Fruit fly (Drosophila melanogaster) whole organism, embryonic: Measurements from ENCODE around the gene Zw.

ENCODE experiments used
- CG11085 ChIP-seq: fragments of 200-800 bp; sonication (Bioruptor generic); IDR thresholded peaks from 2 replicates; pipeline ENCODE4 v1.3.6; 2022; ENCODE audit warnings: missing biosample characterization, missing genetic modification characterization
- CG12155 ChIP-seq: fragments of 200-800 bp; sonication (Bioruptor generic); optimal IDR thresholded peaks from 3 replicates; lab custom pipeline; 2016; ENCODE audit warnings: missing biosample characterization, missing genetic modification characterization
- CG14441 ChIP-seq: fragments of 200-800 bp; sonication (Bioruptor generic); IDR thresholded peaks from 2 replicates; pipeline ENCODE4 v1.3.6; 2022; ENCODE audit warnings: missing biosample characterization, missing genetic modification characterization
- CG14667 ChIP-seq: fragments of 200-800 bp; sonication (Bioruptor generic); IDR thresholded peaks from 2 replicates; pipeline ENCODE4 v1.3.6; 2022; ENCODE audit warnings: missing biosample characterization, missing genetic modification characterization
- CG14710 ChIP-seq: fragments of 200-800 bp; sonication (Bioruptor generic); optimal IDR thresholded peaks from 3 replicates; lab custom pipeline; 2019; ENCODE audit warnings: missing biosample characterization, mild to moderate bottlenecking, missing genetic modification characterization, moderate library complexity
- CG16813 ChIP-seq: fragments of 200-800 bp; sonication (Bioruptor generic); IDR thresholded peaks from 3 replicates; pipeline ENCODE4 v1.3.6; 2022; ENCODE audit warnings: missing biosample characterization, missing genetic modification characterization; ENCODE audit not compliant: partially characterized antibody
- CG16815 ChIP-seq: fragments of 200-800 bp; sonication (Bioruptor generic); optimal IDR thresholded peaks from 3 replicates; lab custom pipeline; 2017; ENCODE audit warnings: missing biosample characterization, mild to moderate bottlenecking, missing genetic modification characterization
- CG17328 ChIP-seq: fragments of 200-800 bp; sonication (Bioruptor generic); IDR thresholded peaks from 2 replicates; pipeline ENCODE4 v1.3.6; 2022; ENCODE audit warnings: missing biosample characterization, missing genetic modification characterization
- CG17568 ChIP-seq: fragments of 200-800 bp; sonication (Bioruptor generic); optimal IDR thresholded peaks from 2 replicates; lab custom pipeline; 2018; ENCODE audit warnings: missing biosample characterization, mild to moderate bottlenecking, missing genetic modification characterization, moderate library complexity
- CG2202 ChIP-seq: fragments of 200-800 bp; sonication (Bioruptor generic); optimal IDR thresholded peaks from 2 replicates; lab custom pipeline; 2018; ENCODE audit warnings: missing biosample characterization, mild to moderate bottlenecking, missing genetic modification characterization
- CG30431 ChIP-seq: fragments of 200-800 bp; sonication (Bioruptor generic); optimal IDR thresholded peaks from 2 replicates; lab custom pipeline; 2017; ENCODE audit warnings: missing biosample characterization, missing genetic modification characterization
- CG32532 ChIP-seq: fragments of 200-800 bp; sonication (Bioruptor generic); IDR thresholded peaks from 2 replicates; pipeline ENCODE4 v1.3.6; 2022; ENCODE audit warnings: missing biosample characterization, missing genetic modification characterization
- CG32772 ChIP-seq: fragments of 200-800 bp; sonication (Bioruptor generic); IDR thresholded peaks from 2 replicates; pipeline ENCODE4 v1.3.6; 2022; ENCODE audit warnings: missing biosample characterization, missing genetic modification characterization
- CG3726 ChIP-seq: fragments of 200-800 bp; sonication (Bioruptor generic); IDR thresholded peaks from 3 replicates; pipeline ENCODE4, ENCODE4 v1.3.6; 2022; ENCODE audit warnings: missing biosample characterization, missing genetic modification characterization
- CG4404 ChIP-seq: fragments of 200-800 bp; sonication (Bioruptor generic); IDR thresholded peaks from 2 replicates; pipeline ENCODE4 v1.3.6; 2022; ENCODE audit warnings: missing biosample characterization, missing genetic modification characterization
- CG8089 ChIP-seq: fragments of 200-800 bp; sonication (Bioruptor generic); optimal IDR thresholded peaks from 3 replicates; lab custom pipeline; 2016; ENCODE audit warnings: missing biosample characterization, missing genetic modification characterization
- CG8388 ChIP-seq: fragments of 200-800 bp; sonication (Bioruptor generic); optimal IDR thresholded peaks from 2 replicates; lab custom pipeline; 2019; ENCODE audit warnings: missing biosample characterization, mild to moderate bottlenecking, missing genetic modification characterization, moderate library complexity
- CG9437 ChIP-seq: fragments of 200-800 bp; sonication (Bioruptor generic); optimal IDR thresholded peaks from 2 replicates; lab custom pipeline; 2018; ENCODE audit warnings: missing biosample characterization, mild to moderate bottlenecking, missing genetic modification characterization
- CG9876 ChIP-seq: fragments of 200-800 bp; sonication (Bioruptor generic); optimal IDR thresholded peaks from 2 replicates; lab custom pipeline; 2016; ENCODE audit warnings: missing biosample characterization, missing genetic modification characterization
- CG9932 ChIP-seq: fragments of 200-800 bp; sonication (Bioruptor generic); IDR thresholded peaks from 2 replicates; pipeline ENCODE4 v1.3.6; 2022; ENCODE audit warnings: missing biosample characterization, missing genetic modification characterization
- Camta ChIP-seq: fragments of 200-800 bp; sonication (Bioruptor generic); optimal IDR thresholded peaks from 2 replicates; lab custom pipeline; 2016; ENCODE audit warnings: missing biosample characterization, missing genetic modification characterization
- CoRest ChIP-seq: fragments of 200-800 bp; sonication (Bioruptor generic); optimal IDR thresholded peaks from 3 replicates; lab custom pipeline; 2018; ENCODE audit warnings: missing biosample characterization, mild to moderate bottlenecking, missing genetic modification characterization, moderate library complexity
- Deaf1 ChIP-seq: fragments of 200-800 bp; optimal IDR thresholded peaks from 3 replicates; lab custom pipeline; 2019; ENCODE audit warnings: missing biosample characterization, mild to moderate bottlenecking, missing genetic modification characterization, moderate library complexity
- GATAe ChIP-seq: fragments of 200-800 bp; sonication (Bioruptor generic); conservative IDR thresholded peaks from 2 replicates; pipeline ENCODE4 v1.3.6; 2022; ENCODE audit warnings: missing biosample characterization, missing genetic modification characterization
- H2.0 ChIP-seq: fragments of 200-800 bp; sonication (Bioruptor generic); IDR thresholded peaks from 2 replicates; pipeline ENCODE4 v1.3.6; 2022; ENCODE audit warnings: missing biosample characterization, missing genetic modification characterization
- HLH3B ChIP-seq: fragments of 200-800 bp; sonication (Bioruptor generic); IDR thresholded peaks from 2 replicates; pipeline ENCODE4 v1.3.6; 2022; ENCODE audit warnings: missing biosample characterization, missing genetic modification characterization
- Hey ChIP-seq: fragments of 200-800 bp; sonication (Bioruptor generic); optimal IDR thresholded peaks from 3 replicates; lab custom pipeline; 2018; ENCODE audit warnings: missing biosample characterization, mild to moderate bottlenecking, missing genetic modification characterization
- HmgZ ChIP-seq: fragments of 200-800 bp; sonication (Bioruptor generic); optimal IDR thresholded peaks from 2 replicates; lab custom pipeline; 2018; ENCODE audit warnings: missing biosample characterization, mild to moderate bottlenecking, missing genetic modification characterization
- Hr3 ChIP-seq: fragments of 200-800 bp; sonication (Bioruptor generic); optimal IDR thresholded peaks from 3 replicates; lab custom pipeline; 2016; ENCODE audit warnings: missing biosample characterization, missing genetic modification characterization
- NFAT ChIP-seq: fragments of 200-800 bp; sonication (Bioruptor generic); IDR thresholded peaks from 2 replicates; pipeline ENCODE4 v1.3.6; 2022; ENCODE audit warnings: missing biosample characterization, missing genetic modification characterization
- NfI ChIP-seq: fragments of 200-800 bp; sonication (Bioruptor generic); optimal IDR thresholded peaks from 3 replicates; lab custom pipeline; 2018; ENCODE audit warnings: missing biosample characterization, mild to moderate bottlenecking, missing genetic modification characterization, moderate library complexity
- Scr ChIP-seq: fragments of 200-800 bp; sonication (Bioruptor generic); IDR thresholded peaks from 2 replicates; pipeline ENCODE4 v1.3.6; 2022; ENCODE audit warnings: missing biosample characterization, missing genetic modification characterization; ENCODE audit not compliant: partially characterized antibody
- Vsx1 ChIP-seq: fragments of 200-800 bp; sonication (Bioruptor generic); optimal IDR thresholded peaks from 2 replicates; lab custom pipeline; 2017; ENCODE audit warnings: missing biosample characterization, mild to moderate bottlenecking, missing genetic modification characterization, missing genetic modification reagents
- bab2 ChIP-seq: fragments of 200-800 bp; sonication (Bioruptor generic); optimal IDR thresholded peaks from 2 replicates; lab custom pipeline; 2016; ENCODE audit warnings: missing biosample characterization, missing genetic modification characterization
- bbx ChIP-seq: fragments of 200-800 bp; sonication (Bioruptor generic); IDR thresholded peaks from 2 replicates; pipeline ENCODE4 v1.3.6; 2022; ENCODE audit warnings: missing biosample characterization, missing genetic modification characterization; ENCODE audit not compliant: partially characterized antibody
- ems ChIP-seq: fragments of 200-800 bp; sonication (Bioruptor generic); optimal IDR thresholded peaks from 3 replicates; lab custom pipeline; 2016; ENCODE audit warnings: missing biosample characterization, missing genetic modification characterization
- grau ChIP-seq: fragments of 200-800 bp; optimal IDR thresholded peaks from 3 replicates; lab custom pipeline; 2019; ENCODE audit warnings: missing biosample characterization, mild to moderate bottlenecking, missing genetic modification characterization, moderate library complexity
- ind ChIP-seq: fragments of 200-800 bp; sonication (Bioruptor generic); optimal IDR thresholded peaks from 3 replicates; lab custom pipeline; 2016; ENCODE audit warnings: missing biosample characterization, missing genetic modification characterization
- onecut ChIP-seq: fragments of 200-800 bp; sonication (Bioruptor generic); IDR thresholded peaks from 2 replicates; pipeline ENCODE4 v1.3.6; 2022; ENCODE audit warnings: missing biosample characterization, missing genetic modification characterization
- phol ChIP-seq: fragments of 200-800 bp; sonication (Bioruptor generic); optimal IDR thresholded peaks from 3 replicates; lab custom pipeline; 2018; ENCODE audit warnings: missing biosample characterization, mild to moderate bottlenecking, missing genetic modification characterization, moderate library complexity
- pnt ChIP-seq: fragments of 200-800 bp; sonication (Bioruptor generic); optimal IDR thresholded peaks from 3 replicates; lab custom pipeline; 2016; ENCODE audit warnings: missing biosample characterization, missing genetic modification characterization
- run ChIP-seq: fragments of 200-800 bp; sonication (Bioruptor generic); optimal IDR thresholded peaks from 3 replicates; lab custom pipeline; 2018; ENCODE audit warnings: missing biosample characterization, mild to moderate bottlenecking, missing genetic modification characterization
- scrt ChIP-seq: fragments of 200-800 bp; sonication (Bioruptor generic); optimal IDR thresholded peaks from 2 replicates; lab custom pipeline; 2018; ENCODE audit warnings: missing biosample characterization, mild to moderate bottlenecking, missing genetic modification characterization, moderate library complexity
- seq ChIP-seq: fragments of 200-800 bp; sonication (Bioruptor generic); IDR thresholded peaks from 2 replicates; pipeline ENCODE4 v1.3.6; 2022; ENCODE audit warnings: missing biosample characterization, missing genetic modification characterization
- shn ChIP-seq: fragments of 200-800 bp; sonication (Bioruptor generic); optimal IDR thresholded peaks from 3 replicates; lab custom pipeline; 2016; ENCODE audit warnings: missing biosample characterization, missing genetic modification characterization
- sisA ChIP-seq: fragments of 200-800 bp; sonication (Bioruptor generic); IDR thresholded peaks from 2 replicates; pipeline ENCODE4 v1.3.6; 2022; ENCODE audit warnings: missing biosample characterization, missing genetic modification characterization
- sna ChIP-seq: fragments of 200-800 bp; sonication (Bioruptor generic); IDR thresholded peaks from 2 replicates; pipeline ENCODE4 v1.3.6; 2022; ENCODE audit warnings: missing biosample characterization, missing genetic modification characterization; ENCODE audit not compliant: partially characterized antibody
- ssp ChIP-seq: fragments of 200-800 bp; sonication (Bioruptor generic); IDR thresholded peaks from 2 replicates; pipeline ENCODE4 v1.3.6; 2022; ENCODE audit warnings: missing biosample characterization, missing genetic modification characterization
- unc-4 ChIP-seq: fragments of 200-800 bp; sonication (Bioruptor generic); IDR thresholded peaks from 2 replicates; pipeline ENCODE4 v1.3.6; 2022; ENCODE audit warnings: missing biosample characterization, missing genetic modification characterization; ENCODE audit not compliant: partially characterized antibody
- yki ChIP-seq: fragments of >200 bp; optimal IDR thresholded peaks from 3 replicates; lab custom pipeline; 2018
- zfh1 ChIP-seq: fragments of 200-800 bp; sonication (Bioruptor generic); IDR thresholded peaks from 3 replicates; pipeline ENCODE4 v1.3.6; 2022; ENCODE audit warnings: missing biosample characterization, missing genetic modification characterization

Zw gene

DNA sequence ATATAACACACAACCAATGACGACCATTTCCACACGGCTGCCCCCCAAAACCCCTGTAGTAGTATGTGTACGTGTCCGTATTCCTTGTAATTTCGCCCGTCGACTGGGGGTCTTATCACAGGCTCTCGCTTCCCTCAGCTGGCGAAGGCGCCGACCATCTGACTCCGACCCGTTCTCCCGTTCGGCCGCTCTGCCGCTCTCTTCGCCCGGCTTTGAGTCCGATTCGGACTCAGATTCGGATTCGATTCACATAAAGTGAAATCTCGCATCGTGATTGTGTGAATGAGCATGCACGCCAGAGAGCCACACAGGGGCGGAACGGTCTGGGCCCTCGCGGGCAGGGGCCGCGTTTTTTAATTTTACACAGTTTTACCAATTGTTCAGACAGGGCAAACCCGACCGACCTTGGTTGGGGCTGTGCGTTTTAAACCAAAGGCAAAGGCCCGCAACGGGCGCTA, 1.3 kb upstream of the Zw start (continued):
- TF ChIP-seq HmgZ (tag; lab: Kevin White, UChicago) (peak; percentile 8), Scr (peak; percentile 42; the same call in 1 of the 2 replicates), unc-4 (GFP tag; lab: Robert Waterston, UW) (no peak), ems (peak; percentile 24), grau (tag; lab: Kevin White, UChicago) (peak; percentile 35), zfh1 (peak; percentile 55; the same call in 2 of the 3 replicates), CG14667 (GFP tag; lab: Robert Waterston, UW) (peak; percentile 35; the same call in 1 of the 2 replicates), run (no peak), CG30431 (GFP tag; lab: Kevin White, UChicago) (no peak), CG2202 (no peak), Camta (GFP tag; lab: Kevin White, UChicago) (peak; percentile 5), seq (GFP tag; lab: Robert Waterston, UW) (no peak), Hr3 (GFP tag; lab: Kevin White, UChicago) (peak; percentile 9), HLH3B (GFP tag; lab: Robert Waterston, UW) (0 out of 2 replicates have a peak, but pooled peaks have one; percentile 39), pnt (GFP tag; lab: Kevin White, UChicago) (peak; percentile 30), Hey (tag; lab: Kevin White, UChicago) (no peak), H2.0 (peak; percentile 15; the same call in 1 of the 2 replicates), Vsx1 (GFP tag; lab: Kevin White, UChicago) (no peak), CG17568 (GFP tag; lab: Kevin White, UChicago) (no peak), CG17328 (peak; percentile 24; the same call in 1 of the 2 replicates), bab2 (peak; percentile 22), GATAe (GFP tag; lab: Robert Waterston, UW) (no peak), ssp (GFP tag; lab: Robert Waterston, UW) (0 out of 2 replicates have a peak, but pooled peaks have one; percentile 18), CG9932 (GFP tag; lab: Robert Waterston, UW) (peak; percentile 84), sisA (GFP tag; lab: Robert Waterston, UW) (peak; percentile 60), CG12155 (no peak), scrt (GFP tag; lab: Kevin White, UChicago) (no peak), CG32772 (peak; percentile 53; the same call in 1 of the 2 replicates), Deaf1 (tag; lab: Kevin White, UChicago) (peak; percentile 43), ind (GFP tag; lab: Kevin White, UChicago) (peak; percentile 25), shn (GFP tag; lab: Kevin White, UChicago) (peak; percentile 45), CG9876 (GFP tag; lab: Kevin White, UChicago) (no peak), NfI (GFP tag; lab: Kevin White, UChicago) (peak; percentile 36), CG8089 (GFP tag; lab: Kevin White, UChicago) (peak; percentile 8), CG3726 (GFP tag; lab: Robert Waterston, UW) (0 out of 3 replicates have a peak, but pooled peaks have one; percentile 39), CG11085 (GFP tag; lab: Robert Waterston, UW) (0 out of 2 replicates have a peak, but pooled peaks have one; percentile 13), CG14441 (peak; percentile 63), CG8388 (no peak), CoRest (tag; lab: Kevin White, UChicago) (peak; percentile 35), onecut (peak; percentile 31), CG32532 (GFP tag; lab: Robert Waterston, UW) (peak; percentile 78), CG16813 (GFP tag; lab: Robert Waterston, UW) (peak; percentile 69), CG9437 (GFP tag; lab: Kevin White, UChicago) (no peak), yki (lab: Kevin White, UChicago) (no peak), CG4404 (GFP tag; lab: Robert Waterston, UW) (peak; percentile 55; the same call in 1 of the 2 replicates), CG14710 (tag; lab: Kevin White, UChicago) (peak; percentile 3), phol (peak; percentile 1), CG16815 (GFP tag; lab: Kevin White, UChicago) (peak; percentile 4), sna (GFP tag; lab: Robert Waterston, UW) (no peak), bbx (peak; percentile 62), NFAT (GFP tag; lab: Robert Waterston, UW) (peak; percentile 85)
